Worm (Caenorhabditis elegans) whole organism, L4 larva: ENCODE measurements around the gene Y41D4B.6.

Source experiments
- D1046.2 ChIP-seq: fragments of 200-800 bp; sonication (Bioruptor generic); IDR thresholded peaks from 2 replicates; pipeline ENCODE4 v1.3.6; 2022; ENCODE audit warnings: missing genetic modification characterization, missing compliant biosample characterization
- F26F4.8 ChIP-seq: fragments of 200-800 bp; sonication (Bioruptor generic); conservative IDR thresholded peaks from 2 replicates; pipeline ENCODE4 v1.3.6; 2022; ENCODE audit warnings: missing genetic modification characterization, missing compliant biosample characterization
- F44E2.7 ChIP-seq: fragments of 200-800 bp; sonication (Bioruptor generic); IDR thresholded peaks from 2 replicates; pipeline ENCODE4 v2.1.2; 2022; ENCODE audit warnings: missing genetic modification characterization, missing compliant biosample characterization
- F49E8.2 ChIP-seq: sonication (generic microtip); optimal IDR thresholded peaks from 2 replicates; lab custom pipeline; 2016; ENCODE audit warnings: missing compliant biosample characterization, mild to moderate bottlenecking, missing genetic modification characterization, borderline replicate concordance
- R02D3.7 ChIP-seq: fragments of 150-350 bp; sonication (generic microtip); optimal IDR thresholded peaks from 3 replicates; lab custom pipeline; 2014; ENCODE audit warnings: missing biosample characterization, missing genetic modification characterization
- Y105C5A.15 ChIP-seq: fragments of 200-800 bp; sonication (Bioruptor generic); IDR thresholded peaks from 2 replicates; pipeline ENCODE4 v1.3.6; 2022; ENCODE audit warnings: missing genetic modification characterization, missing compliant biosample characterization
- Y48G9A.11 ChIP-seq: fragments of 200-800 bp; sonication (Bioruptor generic); IDR thresholded peaks from 2 replicates; pipeline ENCODE4 v1.3.6; 2022; ENCODE audit warnings: missing genetic modification reagents, missing genetic modification characterization, missing compliant biosample characterization
- Y5F2A.4 ChIP-seq: fragments of 200-800 bp; sonication (Bioruptor generic); optimal IDR thresholded peaks from 2 replicates; lab custom pipeline; 2018; ENCODE audit warnings: mild to moderate bottlenecking, missing genetic modification characterization, missing compliant biosample characterization
- ZK337.2 ChIP-seq: fragments of 200-800 bp; sonication (Bioruptor generic); IDR thresholded peaks from 2 replicates; pipeline ENCODE4 v1.3.6; 2022; ENCODE audit warnings: missing genetic modification reagents, missing genetic modification characterization, missing compliant biosample characterization
- ZK546.5 ChIP-seq, 2 experiments: sonication (generic microtip); optimal IDR thresholded peaks; 2 replicates each; lab custom pipeline; 2017; ENCODE audit warnings: missing biosample characterization in 2 of 2, missing genetic modification characterization in 2 of 2
- aha-1 ChIP-seq: fragments of 150-350 bp; peaks from one replicate; lab custom pipeline; 2014; ENCODE audit warnings: missing biosample characterization, missing genetic modification characterization
- aly-2 ChIP-seq: sonication (generic microtip); optimal IDR thresholded peaks from 2 replicates; lab custom pipeline; 2018; ENCODE audit warnings: missing biosample characterization, missing genetic modification characterization
- ama-1 ChIP-seq: fragments of 150-350 bp; optimal IDR thresholded peaks from 2 replicates; lab custom pipeline; 2014; ENCODE audit warnings: inconsistent platforms, mixed read lengths
- arid-1 ChIP-seq: fragments of 200-800 bp; sonication (Bioruptor generic); conservative IDR thresholded peaks from 2 replicates; pipeline ENCODE4 v1.3.6; 2022; ENCODE audit warnings: missing genetic modification reagents, missing genetic modification characterization, missing compliant biosample characterization
- attf-4 ChIP-seq: sonication (generic microtip); optimal IDR thresholded peaks from 3 replicates; lab custom pipeline; 2017; ENCODE audit warnings: missing biosample characterization, missing genetic modification characterization
- ceh-20 ChIP-seq: fragments of 200-800 bp; sonication (Bioruptor generic); IDR thresholded peaks from 2 replicates; pipeline ENCODE4 v1.3.6; 2022; ENCODE audit warnings: missing genetic modification reagents, missing genetic modification characterization, missing compliant biosample characterization
- ceh-32 ChIP-seq: sonication (generic microtip); optimal IDR thresholded peaks from 2 replicates; lab custom pipeline; 2016; ENCODE audit warnings: mild to moderate bottlenecking, missing genetic modification characterization, missing compliant biosample characterization; ENCODE audit not compliant: poor library complexity
- ceh-82 ChIP-seq: sonication (generic microtip); optimal IDR thresholded peaks from 2 replicates; lab custom pipeline; 2017; ENCODE audit warnings: missing biosample characterization, missing genetic modification characterization
- ctbp-1 ChIP-seq: fragments of 200-800 bp; sonication (Bioruptor generic); IDR thresholded peaks from 2 replicates; pipeline ENCODE4 v1.3.6; 2022; ENCODE audit warnings: missing genetic modification reagents, missing genetic modification characterization, missing compliant biosample characterization
- daf-12 ChIP-seq: fragments of 150-350 bp; optimal IDR thresholded peaks from 2 replicates; lab custom pipeline; 2014; ENCODE audit warnings: missing biosample characterization, missing genetic modification reagents, missing genetic modification characterization
- daf-19 ChIP-seq: fragments of 200-800 bp; sonication (Bioruptor generic); conservative IDR thresholded peaks from 2 replicates; pipeline ENCODE4 v1.3.6; 2022; ENCODE audit warnings: missing genetic modification characterization, missing compliant biosample characterization
- dmd-9 ChIP-seq: fragments of 200-800 bp; sonication (Bioruptor generic); IDR thresholded peaks from 2 replicates; pipeline ENCODE4 v1.3.6; 2022; ENCODE audit warnings: missing genetic modification reagents, missing genetic modification characterization, missing compliant biosample characterization
- duxl-1 ChIP-seq: sonication (generic microtip); optimal IDR thresholded peaks from 2 replicates; lab custom pipeline; 2016; ENCODE audit warnings: mild to moderate bottlenecking, missing genetic modification characterization, moderate library complexity, missing compliant biosample characterization; ENCODE audit not compliant: poor library complexity
- dve-1 ChIP-seq: sonication (generic microtip); optimal IDR thresholded peaks from 2 replicates; lab custom pipeline; 2017; ENCODE audit warnings: antibody characterized with exemption, mild to moderate bottlenecking, missing genetic modification characterization, missing compliant biosample characterization; ENCODE audit not compliant: insufficient read depth
- egl-43 ChIP-seq: fragments of 200-800 bp; sonication (Bioruptor generic); IDR thresholded peaks from 2 replicates; pipeline ENCODE4 v1.3.6; 2022; ENCODE audit warnings: missing genetic modification reagents, missing genetic modification characterization, missing compliant biosample characterization
- fkh-10 ChIP-seq: fragments of 150-350 bp; optimal IDR thresholded peaks from 2 replicates; lab custom pipeline; 2014; ENCODE audit warnings: missing biosample characterization, missing genetic modification reagents, missing genetic modification characterization
- hlh-11 ChIP-seq: fragments of 200-800 bp; sonication (Bioruptor generic); optimal IDR thresholded peaks from 2 replicates; lab custom pipeline; 2018; ENCODE audit warnings: mild to moderate bottlenecking, missing genetic modification characterization, missing compliant biosample characterization
- lim-7 ChIP-seq: fragments of 200-800 bp; sonication (Bioruptor generic); IDR thresholded peaks from 2 replicates; pipeline ENCODE4 v1.3.6; 2022; ENCODE audit warnings: missing genetic modification characterization, missing compliant biosample characterization
- lin-1 ChIP-seq: fragments of 200-800 bp; sonication (Bioruptor generic); IDR thresholded peaks from 2 replicates; pipeline ENCODE4 v1.3.6; 2022; ENCODE audit warnings: missing genetic modification reagents, missing genetic modification characterization, missing compliant biosample characterization
- lin-38 ChIP-seq: fragments of 200-800 bp; sonication (Bioruptor generic); IDR thresholded peaks from 2 replicates; pipeline ENCODE4 v1.3.6; 2022; ENCODE audit warnings: missing genetic modification reagents, missing genetic modification characterization, missing compliant biosample characterization
- lin-39 ChIP-seq: fragments of 150-350 bp; optimal IDR thresholded peaks from 2 replicates; lab custom pipeline; 2014; ENCODE audit warnings: missing biosample characterization, missing genetic modification reagents, missing genetic modification characterization
- lir-3 ChIP-seq: sonication (generic microtip); optimal IDR thresholded peaks from 2 replicates; lab custom pipeline; 2016; ENCODE audit warnings: mild to moderate bottlenecking, missing genetic modification characterization, missing compliant biosample characterization
- madf-5 ChIP-seq, 2 experiments: fragments of 200-800 bp; sonication (Bioruptor generic); IDR thresholded peaks; 2 replicates each; pipeline ENCODE4 v1.3.6; 2022; ENCODE audit warnings: missing compliant biosample characterization in 2 of 2, missing genetic modification characterization in 2 of 2
- madf-9 ChIP-seq: fragments of 200-800 bp; sonication (Bioruptor generic); conservative IDR thresholded peaks from 2 replicates; pipeline ENCODE4 v1.3.6; 2022; ENCODE audit warnings: missing genetic modification reagents, missing genetic modification characterization, missing compliant biosample characterization
- mdt-29 ChIP-seq: fragments of 200-800 bp; sonication (Bioruptor generic); IDR thresholded peaks from 2 replicates; pipeline ENCODE4 v1.3.6; 2022; ENCODE audit warnings: missing genetic modification reagents, missing genetic modification characterization, missing compliant biosample characterization
- mep-1 ChIP-seq: fragments of 150-350 bp; sonication (generic microtip); optimal IDR thresholded peaks from 3 replicates; lab custom pipeline; 2014; ENCODE audit warnings: missing biosample characterization, missing genetic modification characterization
- mxl-3 ChIP-seq: fragments of 200-800 bp; sonication (Bioruptor generic); optimal IDR thresholded peaks from 2 replicates; lab custom pipeline; 2018; ENCODE audit warnings: mild to moderate bottlenecking, missing genetic modification characterization, missing compliant biosample characterization
- nhr-10 ChIP-seq: fragments of 150-350 bp; optimal IDR thresholded peaks from 2 replicates; lab custom pipeline; 2014; ENCODE audit warnings: missing biosample characterization, missing genetic modification characterization
- nhr-42 ChIP-seq: fragments of 200-800 bp; sonication (Bioruptor generic); IDR thresholded peaks from 2 replicates; pipeline ENCODE4 v1.3.6; 2022; ENCODE audit warnings: missing genetic modification characterization, missing compliant biosample characterization
- nhr-48 ChIP-seq: sonication (generic microtip); optimal IDR thresholded peaks from 2 replicates; lab custom pipeline; 2016; ENCODE audit warnings: mild to moderate bottlenecking, missing genetic modification characterization, missing compliant biosample characterization
- nhr-77 ChIP-seq: fragments of 150-350 bp; optimal IDR thresholded peaks from 2 replicates; lab custom pipeline; 2014; ENCODE audit warnings: missing biosample characterization, missing genetic modification characterization
- pha-4 ChIP-seq, 2 experiments: fragments of 150-350 bp in 1 of 2; fragments of 200-800 bp in 1 of 2; sonication (Bioruptor generic) in 1 of 2; IDR thresholded peaks in 1 of 2; optimal IDR thresholded peaks in 1 of 2; 2 replicates each; pipeline versions ENCODE4 v1.3.6 to Lab custom; 2014 to 2022; ENCODE audit warnings: missing genetic modification characterization in 2 of 2, missing genetic modification reagents in 2 of 2, missing biosample characterization in 1 of 2, missing compliant biosample characterization in 1 of 2
- pqm-1 ChIP-seq: sonication (generic microtip); optimal IDR thresholded peaks from 2 replicates; lab custom pipeline; 2017; ENCODE audit warnings: missing biosample characterization, missing genetic modification characterization
- rbr-2 ChIP-seq: sonication (generic microtip); optimal IDR thresholded peaks from 2 replicates; lab custom pipeline; 2016; ENCODE audit warnings: missing genotype, missing genetic modification characterization, missing compliant biosample characterization
- saeg-2 ChIP-seq: fragments of 200-800 bp; sonication (Bioruptor generic); IDR thresholded peaks from 2 replicates; pipeline ENCODE4 v1.3.6; 2022; ENCODE audit warnings: missing genetic modification reagents, missing genetic modification characterization, missing compliant biosample characterization
- set-16 ChIP-seq: fragments of 200-800 bp; sonication (Bioruptor generic); IDR thresholded peaks from 2 replicates; pipeline ENCODE4 v1.3.6; 2022; ENCODE audit warnings: missing genetic modification reagents, missing genetic modification characterization, missing compliant biosample characterization
- spr-3 ChIP-seq: fragments of 200-800 bp; sonication (Bioruptor generic); optimal IDR thresholded peaks from 2 replicates; lab custom pipeline; 2018; ENCODE audit warnings: mild to moderate bottlenecking, missing genetic modification characterization, missing compliant biosample characterization
- unc-39 ChIP-seq: sonication (generic microtip); optimal IDR thresholded peaks from 2 replicates; lab custom pipeline; 2017; ENCODE audit warnings: missing biosample characterization, missing genetic modification characterization
- unc-62 ChIP-seq, 3 experiments: fragments of 150-350 bp in 1 of 3; sonication (generic microtip); optimal IDR thresholded peaks in 2 of 3; peaks in 1 of 3; 1 replicate in 1 of 3; 2 replicates in 2 of 3; lab custom pipeline; 2014 to 2017; ENCODE audit warnings: missing biosample characterization in 3 of 3, missing genetic modification characterization in 3 of 3, missing genetic modification reagents in 3 of 3, missing genotype in 1 of 3
- zip-2 ChIP-seq: fragments of 150-350 bp; optimal IDR thresholded peaks from 2 replicates; lab custom pipeline; 2014; ENCODE audit warnings: missing biosample characterization, missing genetic modification characterization

Y41D4B.6 gene

DNA sequence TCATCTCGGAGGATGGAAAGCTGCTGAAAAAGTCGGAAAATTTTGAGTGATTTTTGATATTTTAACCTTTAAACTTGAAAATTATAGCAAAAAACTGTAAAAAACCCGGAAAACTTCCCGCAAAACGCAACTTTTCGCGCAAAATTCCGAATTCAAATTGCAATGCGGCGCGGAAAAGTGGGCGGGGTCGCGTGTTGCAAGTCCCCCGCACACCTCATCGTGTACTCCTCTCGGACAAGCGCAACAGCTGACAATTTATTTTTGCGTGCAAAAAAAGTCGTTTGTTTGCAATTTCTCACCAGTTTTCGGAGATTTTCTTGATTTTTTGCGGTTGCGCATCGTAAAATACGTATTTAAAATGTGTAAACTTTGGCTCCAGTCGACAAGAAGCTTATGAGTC lies 37.7 kb upstream of the Y41D4B.6 start, which contains the start of gene npp-8 (continued):
- TF ChIP-seq nhr-48 (tag; lab: Kevin White, UChicago) (peak; percentile 59), dmd-9 (GFP tag; lab: Robert Waterston, UW) (peak; percentile 70; the same call in 1 of the 2 replicates), aly-2 (tag; lab: Kevin White, UChicago) (no peak), Y48G9A.11 (GFP tag; lab: Robert Waterston, UW) (peak; percentile 27; the same call in 1 of the 2 replicates), duxl-1 (tag; lab: Kevin White, UChicago) (peak; percentile 88), unc-62 (GFP tag; optimal IDR thresholded peaks at IDR 0.05 in 1 of 2; lab: Kevin White, UChicago) (peak in 1 of 2 experiments; percentile 98), unc-62 (tag; optimal IDR thresholded peaks at IDR 0.05; lab: Kevin White, UChicago) (no peak), D1046.2 (GFP tag; lab: Robert Waterston, UW) (peak; percentile 90), egl-43 (GFP tag; lab: Robert Waterston, UW) (peak; percentile 61; the same call in 1 of the 2 replicates), R02D3.7 (no peak), zip-2 (tag; lab: Kevin White, UChicago) (no peak), madf-5 (GFP tag; IDR thresholded peaks at IDR 0.05; lab: Robert Waterston, UW) (peak in 1 of 2 experiments; percentile 48; a peak in 1 of 4 replicates), lin-38 (peak; percentile 90), attf-4 (no peak), unc-39 (tag; lab: Kevin White, UChicago) (no peak), ZK546.5 (tag; optimal IDR thresholded peaks at IDR 0.05; lab: Kevin White, UChicago) (no peak), nhr-10 (no peak), mep-1 (tag; lab: Kevin White, UChicago) (peak; percentile 90), ctbp-1 (peak; percentile 74; the same call in 1 of the 2 replicates), daf-19 (GFP tag; lab: Robert Waterston, UW) (no peak), madf-9 (GFP tag; lab: Robert Waterston, UW) (peak; percentile 78), fkh-10 (GFP tag; lab: Kevin White, UChicago) (peak; percentile 71), spr-3 (GFP tag; lab: Kevin White, UChicago) (peak; percentile 86), Y105C5A.15 (GFP tag; lab: Robert Waterston, UW) (no peak), pha-4 (GFP tag; IDR thresholded peaks at IDR 0.05; lab: Robert Waterston, UW) (peak; percentile 86), pha-4 (tag; optimal IDR thresholded peaks at IDR 0.05; lab: Kevin White, UChicago) (no peak), pqm-1 (tag; lab: Kevin White, UChicago) (peak; percentile 30), arid-1 (peak; percentile 90), F44E2.7 (GFP tag; lab: Robert Waterston, UW) (no peak), set-16 (GFP tag; lab: Robert Waterston, UW) (0 out of 2 replicates have a peak, but pooled peaks have one; percentile 26), mxl-3 (GFP tag; lab: Kevin White, UChicago) (peak; percentile 64), saeg-2 (GFP tag; lab: Robert Waterston, UW) (0 out of 2 replicates have a peak, but pooled peaks have one; percentile 67), lim-7 (GFP tag; lab: Robert Waterston, UW) (no peak), F49E8.2 (peak; percentile 70), Y5F2A.4 (GFP tag; lab: Kevin White, UChicago) (no peak), ceh-20 (peak; percentile 82), F26F4.8 (GFP tag; lab: Robert Waterston, UW) (no peak), aha-1 (tag; lab: Kevin White, UChicago) (peak; percentile 56), mdt-29 (GFP tag; lab: Robert Waterston, UW) (peak; percentile 27; the same call in 1 of the 2 replicates), rbr-2 (tag; lab: Kevin White, UChicago) (peak; percentile 88), lin-1 (GFP tag; lab: Robert Waterston, UW) (peak; percentile 50; the same call in 1 of the 2 replicates), lin-39 (tag; lab: Kevin White, UChicago) (no peak), hlh-11 (tag; lab: Kevin White, UChicago) (peak; percentile 99), nhr-77 (tag; lab: Kevin White, UChicago) (peak; percentile 81), ama-1 (lab: Kevin White, UChicago) (peak; percentile 62), dve-1 (tag; lab: Kevin White, UChicago) (peak; percentile 91), ceh-82 (tag; lab: Kevin White, UChicago) (no peak), ZK337.2 (0 out of 2 replicates have a peak, but pooled peaks have one; percentile 32), daf-12 (no peak), lir-3 (tag; lab: Kevin White, UChicago) (no peak), nhr-42 (GFP tag; lab: Robert Waterston, UW) (peak; percentile 69; the same call in 1 of the 2 replicates), ceh-32 (tag; lab: Kevin White, UChicago) (no peak)
